Worm (Caenorhabditis elegans) whole organism, early embryonic: ENCODE data around the gene M03B6.1.

ENCODE experiments used
- B0310.2 ChIP-seq: sonication (generic microtip); optimal IDR thresholded peaks from 2 replicates; lab custom pipeline; 2016; ENCODE audit warnings: mild to moderate bottlenecking, missing genetic modification characterization, missing compliant biosample characterization
- F13C5.2 ChIP-seq: sonication (generic microtip); optimal IDR thresholded peaks from 2 replicates; lab custom pipeline; 2017; ENCODE audit warnings: mild to moderate bottlenecking, missing genetic modification characterization, inconsistent platforms, missing compliant biosample characterization
- aly-1 ChIP-seq: sonication (generic microtip); optimal IDR thresholded peaks from 2 replicates; lab custom pipeline; 2016; ENCODE audit warnings: missing genetic modification characterization, missing compliant biosample characterization
- ama-1 ChIP-seq: fragments of 150-350 bp; optimal IDR thresholded peaks from 2 replicates; lab custom pipeline; 2014
- ceh-13 ChIP-seq: fragments of 200-800 bp; sonication (Bioruptor generic); optimal IDR thresholded peaks from 2 replicates; lab custom pipeline; 2018; ENCODE audit warnings: mild to moderate bottlenecking, missing genetic modification characterization, missing compliant biosample characterization
- ceh-36 ChIP-seq: sonication (generic microtip); optimal IDR thresholded peaks from 2 replicates; lab custom pipeline; 2016; ENCODE audit warnings: missing genetic modification characterization, inconsistent platforms, missing compliant biosample characterization
- ets-7 ChIP-seq: sonication (generic microtip); optimal IDR thresholded peaks from 2 replicates; lab custom pipeline; 2016; ENCODE audit warnings: missing genotype, missing genetic modification characterization, missing compliant biosample characterization
- flt-1 ChIP-seq: fragments of 200-800 bp; sonication (Bioruptor generic); IDR thresholded peaks from 2 replicates; pipeline ENCODE4 v1.3.6; 2022; ENCODE audit warnings: missing genetic modification characterization, missing compliant biosample characterization
- hmbx-1 ChIP-seq: sonication (generic microtip); optimal IDR thresholded peaks from 2 replicates; lab custom pipeline; 2016; ENCODE audit warnings: mild to moderate bottlenecking, missing genetic modification characterization, missing compliant biosample characterization
- hnd-1 ChIP-seq: sonication (generic microtip); optimal IDR thresholded peaks from 2 replicates; lab custom pipeline; 2016; ENCODE audit warnings: missing genetic modification characterization, missing compliant biosample characterization
- sea-1 ChIP-seq: fragments of 200-800 bp; sonication (Bioruptor generic); conservative IDR thresholded peaks from 2 replicates; pipeline ENCODE4 v1.3.6; 2022; ENCODE audit warnings: missing genetic modification characterization, missing compliant biosample characterization
- tbx-11 ChIP-seq: fragments of 200-800 bp; sonication (Bioruptor generic); IDR thresholded peaks from 2 replicates; pipeline ENCODE4 v1.3.6; 2022; ENCODE audit warnings: missing genetic modification characterization, missing compliant biosample characterization
- tbx-37 ChIP-seq: fragments of 200-800 bp; sonication (Bioruptor generic); conservative IDR thresholded peaks from 2 replicates; pipeline ENCODE4 v1.3.6; 2022; ENCODE audit warnings: missing genetic modification reagents, missing genetic modification characterization, missing compliant biosample characterization

- TF ChIP-seq ama-1 (lab: Kevin White, UChicago) (no peak), aly-1 (tag; lab: Kevin White, UChicago) (no peak), sea-1 (GFP tag; lab: Robert Waterston, UW) (no peak), B0310.2 (tag; lab: Kevin White, UChicago) (no peak), tbx-11 (GFP tag; lab: Robert Waterston, UW) (no peak), hmbx-1 (tag; lab: Kevin White, UChicago) (no peak), ceh-13 (GFP tag; lab: Kevin White, UChicago) (no peak), flt-1 (no peak), ets-7 (no peak), hnd-1 (no peak), ceh-36 (tag; lab: Kevin White, UChicago) (no peak), tbx-37 (GFP tag; lab: Robert Waterston, UW) (no peak), F13C5.2 (tag; lab: Kevin White, UChicago) (no peak)
Observed at ce11 chrX:13885131-13885530, 43.7 kb downstream of the M03B6.1 start.
